Fruit fly (Drosophila melanogaster): ENCODE data around the gene CG31140.

The CG31140 gene

dm6 chr3R:23927429-23927828, 35.6 kb upstream of the CG31140 start, which contains the start of gene CG13601 (continued):
- TF ChIP-seq CG12659 (GFP tag; optimal IDR thresholded peaks at IDR 0.05), result peak; percentile 50
- peak; percentile 16 for TF ChIP-seq CG30020 (tag; optimal IDR thresholded peaks at IDR 0.05)
- peak; percentile 13 for TF ChIP-seq CG7839 (tag; optimal IDR thresholded peaks at IDR 0.05)
- peak; percentile 50 for TF ChIP-seq pzg (GFP tag; optimal IDR thresholded peaks at IDR 0.05)
- no peak for TF ChIP-seq chn (GFP tag; optimal IDR thresholded peaks at IDR 0.05)
- peak; percentile 53 for TF ChIP-seq Xbp1 (GFP tag; optimal IDR thresholded peaks at IDR 0.05)
- peak; percentile 17 for TF ChIP-seq nerfin-1 (tag; optimal IDR thresholded peaks at IDR 0.05)
- no peak for TF ChIP-seq h (optimal IDR thresholded peaks at IDR 0.05)
- TF ChIP-seq vnd (GFP tag; IDR thresholded peaks at IDR 0.05; ENCODE audit: partially characterized antibody), result peak; percentile 71
- TF ChIP-seq CoRest (tag; optimal IDR thresholded peaks at IDR 0.05), result peak; percentile 33
- no peak for TF ChIP-seq CG17385 (GFP tag; optimal IDR thresholded peaks at IDR 0.05)
- peak; percentile 59; the same call in 2 of the 3 replicates for TF ChIP-seq HLH4C (GFP tag; IDR thresholded peaks at IDR 0.05; ENCODE audit: partially characterized antibody)
- peak; percentile 79 for TF ChIP-seq hb (GFP tag; IDR thresholded peaks at IDR 0.05; ENCODE audit: partially characterized antibody)
- TF ChIP-seq CG1792 (GFP tag; optimal IDR thresholded peaks at IDR 0.05), result no peak
- peak; percentile 30 for TF ChIP-seq stwl (tag; optimal IDR thresholded peaks at IDR 0.05)
- TF ChIP-seq CG17829 (tag; optimal IDR thresholded peaks at IDR 0.05), result peak; percentile 40
- TF ChIP-seq CG6272 (GFP tag; IDR thresholded peaks at IDR 0.05), result peak; percentile 23; the same call in 1 of the 2 replicates
- peak; percentile 27 for TF ChIP-seq exex (tag; optimal IDR thresholded peaks at IDR 0.05)
- peak; percentile 47 for TF ChIP-seq CG13424 (tag; optimal IDR thresholded peaks at IDR 0.05)
- TF ChIP-seq Aef1 (GFP tag; IDR thresholded peaks at IDR 0.05), result 0 out of 3 replicates have a peak, but pooled peaks have one; percentile 42
- no peak for TF ChIP-seq CG1602 (GFP tag; optimal IDR thresholded peaks at IDR 0.05)
- TF ChIP-seq toy (GFP tag; IDR thresholded peaks at IDR 0.05), result no peak
- no peak for TF ChIP-seq CG33557 (GFP tag; optimal IDR thresholded peaks at IDR 0.05)
- peak; percentile 26 for TF ChIP-seq CG18262 (tag; optimal IDR thresholded peaks at IDR 0.05)
- TF ChIP-seq CG7928 (GFP tag; optimal IDR thresholded peaks at IDR 0.05), result peak; percentile 54
- peak; percentile 64; the same call in 2 of the 3 replicates for TF ChIP-seq CG11456 (GFP tag; IDR thresholded peaks at IDR 0.05)
- peak; percentile 24 for TF ChIP-seq Nf-YC (tag; optimal IDR thresholded peaks at IDR 0.05)
- TF ChIP-seq Myb (GFP tag; optimal IDR thresholded peaks at IDR 0.05), result peak; percentile 87
- peak; percentile 34 for TF ChIP-seq az2 (GFP tag; optimal IDR thresholded peaks at IDR 0.05)
- peak; percentile 27 for TF ChIP-seq phol (tag; optimal IDR thresholded peaks at IDR 0.05)
- no peak for TF ChIP-seq Dip3 (GFP tag; optimal IDR thresholded peaks at IDR 0.05)
- no peak for TF ChIP-seq CG1529 (GFP tag; optimal IDR thresholded peaks at IDR 0.05)
- peak; percentile 48; the same call in 1 of the 2 replicates for TF ChIP-seq lmd (GFP tag; IDR thresholded peaks at IDR 0.05)
- TF ChIP-seq CG14441 (GFP tag; IDR thresholded peaks at IDR 0.05), result no peak
- peak; percentile 33 for TF ChIP-seq CG10267 (tag; optimal IDR thresholded peaks at IDR 0.05)
- TF ChIP-seq pan (optimal IDR thresholded peaks at IDR 0.05), result no peak
- peak in 1 of 2 experiments; percentile 35 for TF ChIP-seq pan (GFP tag; optimal IDR thresholded peaks at IDR 0.05 in 1 of 2, IDR thresholded peaks at IDR 0.05 in 1 of 2)
- peak; percentile 53 for TF ChIP-seq CG8924 (tag; optimal IDR thresholded peaks at IDR 0.05)
- TF ChIP-seq Dad (GFP tag; optimal IDR thresholded peaks at IDR 0.05), result peak; percentile 15
- peak; percentile 39 for TF ChIP-seq ewg (GFP tag; optimal IDR thresholded peaks at IDR 0.05)
- TF ChIP-seq CTCF (GFP tag; optimal IDR thresholded peaks at IDR 0.05), result peak; percentile 25
- peak; percentile 27 for TF ChIP-seq CG34376 (GFP tag; optimal IDR thresholded peaks at IDR 0.05)
- no peak for TF ChIP-seq seq (GFP tag; IDR thresholded peaks at IDR 0.05)
- TF ChIP-seq mam (GFP tag; optimal IDR thresholded peaks at IDR 0.05), result peak; percentile 29
- no peak for TF ChIP-seq CG3065 (GFP tag; optimal IDR thresholded peaks at IDR 0.05)
- no peak for TF ChIP-seq CG4707 (GFP tag; optimal IDR thresholded peaks at IDR 0.05)
- peak; percentile 21 for TF ChIP-seq CG1647 (GFP tag; optimal IDR thresholded peaks at IDR 0.05)
- TF ChIP-seq Meics (GFP tag; optimal IDR thresholded peaks at IDR 0.05), result peak; percentile 11
- peak; percentile 37 for TF ChIP-seq CG14710 (tag; optimal IDR thresholded peaks at IDR 0.05)
- TF ChIP-seq z (GFP tag; IDR thresholded peaks at IDR 0.05), result no peak
- peak; percentile 55 for TF ChIP-seq sens (GFP tag)
- peak; percentile 27 for TF ChIP-seq CG2712 (tag; optimal IDR thresholded peaks at IDR 0.05)

Data from whole organism, embryonic.